Fruit fly (Drosophila melanogaster) whole organism, adult: ENCODE measurements around the gene pck.
A peak's percentile ranks its signal among the peaks of the same experiment; 100 is the strongest.

ENCODE experiments used
- CG12768 ChIP-seq: fragments of 200-800 bp; sonication (Bioruptor generic); optimal IDR thresholded peaks from 2 replicates; lab custom pipeline; 2017; ENCODE audit warnings: missing biosample characterization, missing genetic modification characterization, mild to moderate bottlenecking, moderate library complexity, missing genetic modification reagents
- CG7045 ChIP-seq: fragments of 200-800 bp; sonication (Bioruptor generic); optimal IDR thresholded peaks from 2 replicates; lab custom pipeline; 2017; ENCODE audit warnings: missing biosample characterization, mild to moderate bottlenecking, missing genetic modification characterization
- Crg-1 ChIP-seq: fragments of 200-800 bp; sonication (Bioruptor generic); optimal IDR thresholded peaks from 2 replicates; lab custom pipeline; 2016; ENCODE audit warnings: missing biosample characterization, missing genetic modification characterization
- Hr96 ChIP-seq: fragments of 200-800 bp; sonication (Bioruptor generic); optimal IDR thresholded peaks from 2 replicates; lab custom pipeline; 2016; ENCODE audit warnings: missing biosample characterization, missing genetic modification characterization
- bab1 ChIP-seq: fragments of 200-800 bp; sonication (Bioruptor generic); optimal IDR thresholded peaks from 3 replicates; lab custom pipeline; 2019; ENCODE audit warnings: missing biosample characterization, mild to moderate bottlenecking, missing genetic modification characterization, moderate library complexity
- cic ChIP-seq: fragments of 200-800 bp; sonication (Bioruptor generic); optimal IDR thresholded peaks from 2 replicates; lab custom pipeline; 2017; ENCODE audit warnings: missing biosample characterization, mild to moderate bottlenecking, missing genetic modification characterization, moderate library complexity
- cnc ChIP-seq, 2 experiments: fragments of >200 bp; optimal IDR thresholded peaks; 2 replicates each; lab custom pipeline; 2017
- kay ChIP-seq: fragments of 200-800 bp; sonication (Bioruptor generic); peaks from one replicate; lab custom pipeline; 2016; ENCODE audit warnings: missing biosample characterization, missing genetic modification characterization, borderline replicate concordance
- ovo ChIP-seq: fragments of 200-800 bp; sonication (Bioruptor generic); optimal IDR thresholded peaks from 2 replicates; lab custom pipeline; 2016; ENCODE audit warnings: missing biosample characterization, missing genetic modification characterization
- tj ChIP-seq: fragments of 200-800 bp; sonication (Bioruptor generic); optimal IDR thresholded peaks from 3 replicates; lab custom pipeline; 2017; ENCODE audit warnings: missing biosample characterization, mild to moderate bottlenecking, missing genetic modification characterization, moderate library complexity

DNA sequence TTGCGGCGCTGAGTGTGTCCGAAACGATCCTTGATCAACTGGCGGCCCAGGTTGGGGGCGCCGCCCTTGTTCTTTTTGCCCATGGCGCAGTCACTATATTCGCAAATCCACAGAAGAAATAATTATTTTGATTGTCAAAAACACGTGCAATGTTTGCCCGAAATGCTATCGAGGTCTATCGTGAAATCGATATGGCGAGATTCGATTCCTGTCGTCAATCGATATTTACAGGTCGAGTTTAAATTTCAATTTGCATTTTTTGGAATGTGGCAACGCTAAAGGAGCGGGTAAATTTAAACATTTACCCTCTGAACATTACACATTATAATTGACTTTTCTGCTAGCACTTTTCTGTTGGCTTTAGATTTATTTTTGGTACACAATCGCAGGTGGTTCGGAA is 6.4 kb upstream of the pck start, which contains the start of gene Ns3:
- no peak for TF ChIP-seq cic (GFP tag; lab: Kevin White, UChicago)
- TF ChIP-seq CG12768 (GFP tag; lab: Kevin White, UChicago): no peak
- TF ChIP-seq cnc (optimal IDR thresholded peaks at IDR 0.05; lab: Kevin White, UChicago): no peak
- no peak for TF ChIP-seq tj (GFP tag; lab: Kevin White, UChicago)
- no peak for TF ChIP-seq ovo (GFP tag; lab: Kevin White, UChicago)
- TF ChIP-seq Hr96: no peak
- peak; percentile 46 for TF ChIP-seq bab1 (GFP tag; lab: Kevin White, UChicago)
- no peak for TF ChIP-seq kay (GFP tag; lab: Kevin White, UChicago)
- TF ChIP-seq CG7045 (GFP tag; lab: Kevin White, UChicago): no peak
- no peak for TF ChIP-seq Crg-1 (GFP tag; lab: Kevin White, UChicago)
